Fruit fly (Drosophila melanogaster) whole organism, embryonic: ENCODE results near the gene Pxd.

Experiments used
- CG10431 ChIP-seq: fragments of 200-800 bp; sonication (Bioruptor generic); optimal IDR thresholded peaks from 3 replicates; lab custom pipeline; 2018; ENCODE audit warnings: missing biosample characterization, mild to moderate bottlenecking, missing genetic modification characterization
- CG10959 ChIP-seq: fragments of 200-800 bp; sonication (Bioruptor generic); IDR thresholded peaks from 2 replicates; pipeline ENCODE4 v1.3.6; 2022; ENCODE audit warnings: missing biosample characterization, missing genetic modification characterization
- CG12071 ChIP-seq: fragments of 200-800 bp; sonication (Bioruptor generic); optimal IDR thresholded peaks from 3 replicates; lab custom pipeline; 2018; ENCODE audit warnings: missing biosample characterization, mild to moderate bottlenecking, missing genetic modification characterization
- CG1233 ChIP-seq: fragments of 200-800 bp; sonication (Bioruptor generic); optimal IDR thresholded peaks from 4 replicates; lab custom pipeline; 2018; ENCODE audit warnings: missing biosample characterization, mild to moderate bottlenecking, missing genetic modification characterization
- CG14014 ChIP-seq: fragments of 200-800 bp; sonication (Bioruptor generic); IDR thresholded peaks from 2 replicates; pipeline ENCODE4 v1.3.6; 2022; ENCODE audit warnings: missing biosample characterization, missing genetic modification characterization
- CG14441 ChIP-seq: fragments of 200-800 bp; sonication (Bioruptor generic); IDR thresholded peaks from 2 replicates; pipeline ENCODE4 v1.3.6; 2022; ENCODE audit warnings: missing biosample characterization, missing genetic modification characterization
- CG15696 ChIP-seq: fragments of 200-800 bp; sonication (Bioruptor generic); optimal IDR thresholded peaks from 2 replicates; lab custom pipeline; 2019; ENCODE audit warnings: missing biosample characterization, mild to moderate bottlenecking, missing genetic modification characterization, moderate library complexity
- CG17361 ChIP-seq: fragments of 200-800 bp; sonication (Bioruptor generic); IDR thresholded peaks from 3 replicates; pipeline ENCODE4 v1.3.6; 2022; ENCODE audit warnings: missing biosample characterization, missing genetic modification characterization
- CG18764 ChIP-seq: fragments of 200-800 bp; sonication (Bioruptor generic); optimal IDR thresholded peaks from 3 replicates; lab custom pipeline; 2016; ENCODE audit warnings: missing biosample characterization, missing genetic modification characterization
- CG2202 ChIP-seq: fragments of 200-800 bp; sonication (Bioruptor generic); optimal IDR thresholded peaks from 2 replicates; lab custom pipeline; 2018; ENCODE audit warnings: missing biosample characterization, mild to moderate bottlenecking, missing genetic modification characterization
- CG2889 ChIP-seq: fragments of 200-800 bp; sonication (Bioruptor generic); IDR thresholded peaks from 3 replicates; pipeline ENCODE4 v1.3.6; 2022; ENCODE audit warnings: missing biosample characterization, missing genetic modification characterization
- CG3163 ChIP-seq: fragments of 200-800 bp; sonication (Bioruptor generic); optimal IDR thresholded peaks from 3 replicates; lab custom pipeline; 2016; ENCODE audit warnings: missing biosample characterization, missing genetic modification characterization
- CG32767 ChIP-seq: fragments of 200-800 bp; sonication (Bioruptor generic); IDR thresholded peaks from 2 replicates; pipeline ENCODE4 v1.3.6; 2022; ENCODE audit warnings: missing biosample characterization, missing genetic modification characterization
- CG3726 ChIP-seq: fragments of 200-800 bp; sonication (Bioruptor generic); IDR thresholded peaks from 3 replicates; pipeline ENCODE4, ENCODE4 v1.3.6; 2022; ENCODE audit warnings: missing biosample characterization, missing genetic modification characterization
- CG7745 ChIP-seq: fragments of 200-800 bp; sonication (Bioruptor generic); optimal IDR thresholded peaks from 2 replicates; lab custom pipeline; 2018; ENCODE audit warnings: missing biosample characterization, mild to moderate bottlenecking, missing genetic modification characterization, moderate library complexity
- CG8478 ChIP-seq: fragments of >200 bp; optimal IDR thresholded peaks from 2 replicates; lab custom pipeline; 2018
- CHES-1-like ChIP-seq: fragments of 200-800 bp; sonication (Bioruptor generic); optimal IDR thresholded peaks from 2 replicates; lab custom pipeline; 2016; ENCODE audit warnings: missing biosample characterization, missing genetic modification characterization
- CkIIα-i1 ChIP-seq: fragments of 200-800 bp; sonication (Bioruptor generic); IDR thresholded peaks from 2 replicates; pipeline ENCODE4 v1.3.6; 2022; ENCODE audit warnings: missing biosample characterization, missing genetic modification characterization
- Dbx ChIP-seq: fragments of 200-800 bp; sonication (Bioruptor generic); IDR thresholded peaks from 3 replicates; pipeline ENCODE4 v1.3.6; 2022; ENCODE audit warnings: missing biosample characterization, missing genetic modification characterization
- Ets65A ChIP-seq: fragments of 200-800 bp; sonication (Bioruptor generic); peaks from one replicate; lab custom pipeline; 2016; ENCODE audit warnings: missing biosample characterization, missing genetic modification characterization
- MTF-1 ChIP-seq: fragments of 200-800 bp; sonication (Bioruptor generic); optimal IDR thresholded peaks from 2 replicates; lab custom pipeline; 2018; ENCODE audit warnings: missing biosample characterization, mild to moderate bottlenecking, missing genetic modification characterization, borderline replicate concordance
- NC2β ChIP-seq: fragments of 200-800 bp; sonication (Bioruptor generic); optimal IDR thresholded peaks from 2 replicates; lab custom pipeline; 2016; ENCODE audit warnings: missing biosample characterization, missing genetic modification characterization
- NFAT ChIP-seq: fragments of 200-800 bp; sonication (Bioruptor generic); IDR thresholded peaks from 2 replicates; pipeline ENCODE4 v1.3.6; 2022; ENCODE audit warnings: missing biosample characterization, missing genetic modification characterization
- NK7.1 ChIP-seq: fragments of 200-800 bp; sonication (Bioruptor generic); optimal IDR thresholded peaks from 3 replicates; lab custom pipeline; 2016; ENCODE audit warnings: missing biosample characterization, missing genetic modification characterization
- Nf-YB ChIP-seq: fragments of 200-800 bp; sonication (Bioruptor generic); optimal IDR thresholded peaks from 3 replicates; lab custom pipeline; 2019; ENCODE audit warnings: missing biosample characterization, mild to moderate bottlenecking, missing genetic modification characterization, moderate library complexity
- Oaz ChIP-seq: fragments of 200-800 bp; sonication (Bioruptor generic); IDR thresholded peaks from 2 replicates; pipeline ENCODE4 v1.3.6; 2022; ENCODE audit warnings: missing biosample characterization, missing genetic modification characterization
- Oli ChIP-seq: fragments of 200-800 bp; sonication (Bioruptor generic); optimal IDR thresholded peaks from 2 replicates; lab custom pipeline; 2018; ENCODE audit warnings: missing biosample characterization, mild to moderate bottlenecking, missing genetic modification characterization, moderate library complexity
- Sox102F ChIP-seq: fragments of 200-800 bp; sonication (Bioruptor generic); optimal IDR thresholded peaks from 2 replicates; lab custom pipeline; 2018; ENCODE audit warnings: missing biosample characterization, mild to moderate bottlenecking, missing genetic modification characterization, moderate library complexity
- Sry-β ChIP-seq: fragments of 200-800 bp; sonication (Bioruptor generic); optimal IDR thresholded peaks from 2 replicates; lab custom pipeline; 2018; ENCODE audit warnings: missing biosample characterization, mild to moderate bottlenecking, missing genetic modification characterization, moderate library complexity
- Tbp ChIP-seq: fragments of >200 bp; optimal IDR thresholded peaks from 2 replicates; lab custom pipeline; 2018; ENCODE audit warnings: missing biosample characterization, missing genetic modification characterization
- Trl ChIP-seq, 3 experiments: fragments of >200 bp in 2 of 3; fragments of 200-800 bp in 1 of 3; sonication (Bioruptor generic) in 1 of 3; optimal IDR thresholded peaks; 2 replicates in 1 of 3; 3 replicates in 2 of 3; lab custom pipeline; 2016 to 2017; ENCODE audit warnings: missing biosample characterization in 1 of 3, missing genetic modification characterization in 1 of 3
- ara ChIP-seq: fragments of 200-800 bp; sonication (Bioruptor generic); IDR thresholded peaks from 2 replicates; pipeline ENCODE4 v1.3.6; 2022; ENCODE audit warnings: missing biosample characterization, missing genetic modification characterization
- br ChIP-seq: fragments of >200 bp; optimal IDR thresholded peaks from 2 replicates; lab custom pipeline; 2017
- caup ChIP-seq: fragments of 200-800 bp; sonication (Bioruptor generic); optimal IDR thresholded peaks from 3 replicates; lab custom pipeline; 2017; ENCODE audit warnings: missing biosample characterization, mild to moderate bottlenecking, missing genetic modification characterization, moderate library complexity; ENCODE audit not compliant: severe bottlenecking
- croc ChIP-seq: fragments of 200-800 bp; sonication (Bioruptor generic); conservative IDR thresholded peaks from 3 replicates; pipeline ENCODE4 v1.3.6; 2022; ENCODE audit warnings: missing biosample characterization, missing genetic modification characterization
- dati ChIP-seq: fragments of 200-800 bp; sonication (Bioruptor generic); IDR thresholded peaks from 2 replicates; pipeline ENCODE4 v1.3.6; 2022; ENCODE audit warnings: missing biosample characterization, missing genetic modification characterization
- disco-r ChIP-seq: fragments of 200-800 bp; sonication (Bioruptor generic); optimal IDR thresholded peaks from 2 replicates; lab custom pipeline; 2016; ENCODE audit warnings: missing biosample characterization, missing genetic modification characterization
- gcm2 ChIP-seq: fragments of 200-800 bp; sonication (Bioruptor generic); optimal IDR thresholded peaks from 2 replicates; lab custom pipeline; 2016; ENCODE audit warnings: missing biosample characterization, missing genetic modification characterization
- insv ChIP-seq, 2 experiments: fragments of 200-800 bp; sonication (Bioruptor generic); optimal IDR thresholded peaks; 3 replicates each; lab custom pipeline; 2016 to 2018; ENCODE audit warnings: missing biosample characterization in 2 of 2, missing genetic modification characterization in 2 of 2
- inv ChIP-seq: fragments of 200-800 bp; sonication (Bioruptor generic); IDR thresholded peaks from 2 replicates; pipeline ENCODE4 v1.3.6; 2022; ENCODE audit warnings: missing biosample characterization, missing genetic modification characterization; ENCODE audit not compliant: partially characterized antibody
- ken ChIP-seq: fragments of 200-800 bp; sonication (Bioruptor generic); IDR thresholded peaks from 3 replicates; pipeline ENCODE4 v1.3.6; 2022; ENCODE audit warnings: missing biosample characterization, missing genetic modification characterization
- lbe ChIP-seq: fragments of 200-800 bp; sonication (Bioruptor generic); optimal IDR thresholded peaks from 2 replicates; lab custom pipeline; 2016; ENCODE audit warnings: missing biosample characterization, mild to moderate bottlenecking, missing genetic modification characterization
- nmo ChIP-seq: fragments of 200-800 bp; sonication (Bioruptor generic); optimal IDR thresholded peaks from 2 replicates; lab custom pipeline; 2018; ENCODE audit warnings: missing biosample characterization, mild to moderate bottlenecking, missing genetic modification characterization, moderate library complexity
- pan ChIP-seq, 4 experiments: fragments of >200 bp in 3 of 4; fragments of 200-800 bp in 1 of 4; sonication (Bioruptor generic) in 1 of 4; optimal IDR thresholded peaks in 3 of 4; IDR thresholded peaks in 1 of 4; 2 replicates each; pipeline versions ENCODE4 v1.3.6 to Lab custom; 2017 to 2022; ENCODE audit warnings: missing biosample characterization in 2 of 4, missing genetic modification characterization in 2 of 4, mixed read lengths in 1 of 4
- pzg ChIP-seq: fragments of 200-800 bp; sonication (Bioruptor generic); optimal IDR thresholded peaks from 3 replicates; lab custom pipeline; 2018; ENCODE audit warnings: missing biosample characterization, mild to moderate bottlenecking, missing genetic modification characterization, moderate library complexity
- scrt ChIP-seq: fragments of 200-800 bp; sonication (Bioruptor generic); optimal IDR thresholded peaks from 2 replicates; lab custom pipeline; 2018; ENCODE audit warnings: missing biosample characterization, mild to moderate bottlenecking, missing genetic modification characterization, moderate library complexity
- sens-2 ChIP-seq: fragments of 200-800 bp; sonication (Bioruptor generic); IDR thresholded peaks from 2 replicates; pipeline ENCODE4 v1.3.6; 2022; ENCODE audit warnings: missing biosample characterization, missing genetic modification characterization
- sob ChIP-seq: fragments of 200-800 bp; sonication (Bioruptor generic); IDR thresholded peaks from 2 replicates; pipeline ENCODE4 v1.3.6; 2022; ENCODE audit warnings: missing biosample characterization, missing genetic modification characterization
- tgo ChIP-seq: fragments of 200-800 bp; sonication (Bioruptor generic); IDR thresholded peaks from 3 replicates; pipeline ENCODE4 v1.3.6; 2022; ENCODE audit warnings: missing biosample characterization, missing genetic modification characterization
- tna ChIP-seq: fragments of 200-800 bp; sonication (Bioruptor generic); IDR thresholded peaks from 2 replicates; pipeline ENCODE4 v1.3.6; 2022; ENCODE audit warnings: missing biosample characterization, missing genetic modification characterization; ENCODE audit not compliant: partially characterized antibody

The Pxd gene

DNA sequence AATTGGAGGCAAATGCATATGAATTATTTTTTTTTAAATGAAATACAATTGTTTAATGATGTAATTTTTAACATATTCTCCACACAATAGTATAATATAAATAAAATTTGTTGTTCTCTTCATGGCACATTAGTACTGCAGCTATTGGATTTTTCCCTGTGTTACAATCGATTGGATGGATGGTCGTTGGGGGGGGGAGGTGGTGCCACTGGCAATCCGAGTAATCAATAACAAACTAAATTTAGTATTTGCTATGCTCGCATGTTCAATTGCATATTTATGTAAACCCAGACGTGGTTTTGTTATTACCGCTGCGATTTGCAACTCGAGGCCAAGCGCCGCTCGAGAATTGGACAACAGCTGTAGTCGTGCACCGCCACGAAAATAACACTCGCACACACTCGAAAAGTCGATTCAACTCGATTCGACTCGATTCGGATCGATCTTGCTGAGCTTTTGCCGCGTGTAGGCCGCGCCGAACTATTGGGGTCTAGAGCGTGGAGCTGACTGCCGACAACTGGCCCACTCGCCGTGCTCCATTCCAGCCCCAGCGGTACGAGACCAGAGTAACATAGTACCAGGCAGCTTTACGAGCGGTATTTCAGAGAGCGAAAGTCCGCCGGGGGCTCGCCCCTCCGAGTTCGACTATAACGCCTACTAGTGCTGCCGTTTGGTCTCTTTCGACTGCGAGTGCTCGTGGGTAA, 27.0 kb upstream of the Pxd start, which contains the start of gene CG18622 (continued):
- TF ChIP-seq tna (GFP tag; lab: Robert Waterston, UW) (no peak; the same call in 1 of the 2 replicates), Dbx (peak; percentile 74; the same call in 2 of the 3 replicates), CG14014 (GFP tag; lab: Robert Waterston, UW) (no peak; the same call in 1 of the 2 replicates), tgo (no peak), CG3163 (GFP tag; lab: Kevin White, UChicago) (peak; percentile 48), Tbp (no peak), ara (GFP tag; lab: Robert Waterston, UW) (no peak), CG17361 (GFP tag; lab: Robert Waterston, UW) (peak; percentile 8; the same call in 2 of the 3 replicates), MTF-1 (GFP tag; lab: Kevin White, UChicago) (no peak), CHES-1-like (GFP tag; lab: Kevin White, UChicago) (no peak), NC2β (GFP tag; lab: Kevin White, UChicago) (no peak), sob (GFP tag; lab: Robert Waterston, UW) (peak; percentile 37; the same call in 1 of the 2 replicates), CG32767 (no peak), CG12071 (GFP tag; lab: Kevin White, UChicago) (no peak), NK7.1 (no peak), Trl (optimal IDR thresholded peaks at IDR 0.05; lab: Kevin White, UChicago) (peak; percentile 56 to 74), Trl (GFP tag; optimal IDR thresholded peaks at IDR 0.05; lab: Kevin White, UChicago) (no peak), inv (no peak), scrt (GFP tag; lab: Kevin White, UChicago) (no peak), CG10431 (no peak), CG7745 (tag; lab: Kevin White, UChicago) (no peak), CG1233 (no peak), Oli (tag; lab: Kevin White, UChicago) (no peak), caup (GFP tag; lab: Kevin White, UChicago) (peak; percentile 33), CG2202 (tag; lab: Kevin White, UChicago) (no peak), CG14441 (GFP tag; lab: Robert Waterston, UW) (no peak), croc (GFP tag; lab: Robert Waterston, UW) (no peak), pzg (GFP tag; lab: Kevin White, UChicago) (no peak), CG18764 (GFP tag; lab: Kevin White, UChicago) (no peak), CG3726 (GFP tag; lab: Robert Waterston, UW) (no peak), lbe (no peak), gcm2 (no peak), nmo (GFP tag; lab: Kevin White, UChicago) (peak; percentile 12), sens-2 (no peak), CG10959 (GFP tag; lab: Robert Waterston, UW) (no peak), insv (GFP tag; optimal IDR thresholded peaks at IDR 0.05; lab: Kevin White, UChicago) (no peak), CG2889 (GFP tag; lab: Robert Waterston, UW) (no peak), Sry-β (GFP tag; lab: Kevin White, UChicago) (no peak), CG8478 (no peak), disco-r (GFP tag; lab: Kevin White, UChicago) (no peak), Ets65A (GFP tag; lab: Kevin White, UChicago) (no peak), br (lab: Kevin White, UChicago) (no peak), CG15696 (no peak), Sox102F (GFP tag; lab: Kevin White, UChicago) (peak; percentile 28), Oaz (GFP tag; lab: Robert Waterston, UW) (no peak), CkIIα-i1 (GFP tag; lab: Robert Waterston, UW) (no peak), pan (optimal IDR thresholded peaks at IDR 0.05; lab: Kevin White, UChicago) (no peak), pan (GFP tag; optimal IDR thresholded peaks at IDR 0.05 in 1 of 2, IDR thresholded peaks at IDR 0.05 in 1 of 2) (no peak), Nf-YB (no peak), dati (no peak), ken (GFP tag; lab: Robert Waterston, UW) (0 out of 3 replicates have a peak, but pooled peaks have one; percentile 32), NFAT (no peak)
